Worm (Caenorhabditis elegans) whole organism, mixed stage, embryonic: ENCODE results near the gene Y17D7C.2.

Source experiments
- M03D4.4 ChIP-seq: sonication (generic microtip); optimal IDR thresholded peaks from 2 replicates; lab custom pipeline; 2017; ENCODE audit warnings: mild to moderate bottlenecking, missing genetic modification characterization, missing compliant biosample characterization
- bed-3 ChIP-seq: fragments of 200-800 bp; sonication (Bioruptor generic); optimal IDR thresholded peaks from 3 replicates; lab custom pipeline; 2018; ENCODE audit warnings: mild to moderate bottlenecking, missing genetic modification characterization, moderate library complexity, missing compliant biosample characterization
- blmp-1 ChIP-seq: fragments of 150-350 bp; optimal IDR thresholded peaks from 2 replicates; lab custom pipeline; 2014; ENCODE audit warnings: missing biosample characterization, missing genetic modification characterization
- ceh-39 ChIP-seq: fragments of 150-350 bp; optimal IDR thresholded peaks from 2 replicates; lab custom pipeline; 2014; ENCODE audit warnings: missing biosample characterization, missing genetic modification characterization
- ceh-83 ChIP-seq: fragments of 200-800 bp; sonication (Bioruptor generic); optimal IDR thresholded peaks from 2 replicates; lab custom pipeline; 2018; ENCODE audit warnings: mild to moderate bottlenecking, missing genetic modification characterization, missing compliant biosample characterization
- ces-1 ChIP-seq: fragments of 150-350 bp; optimal IDR thresholded peaks from 2 replicates; lab custom pipeline; 2014; ENCODE audit warnings: missing biosample characterization, missing genetic modification reagents, missing genetic modification characterization
- drap-1 ChIP-seq: fragments of 200-800 bp; sonication (Bioruptor generic); optimal IDR thresholded peaks from 3 replicates; lab custom pipeline; 2018; ENCODE audit warnings: mild to moderate bottlenecking, missing genetic modification characterization, missing compliant biosample characterization
- elt-1 ChIP-seq: sonication (generic microtip); optimal IDR thresholded peaks from 2 replicates; lab custom pipeline; 2017; ENCODE audit warnings: missing genetic modification characterization, mild to moderate bottlenecking, missing compliant biosample characterization, antibody characterized with exemption, moderate library complexity, borderline replicate concordance; ENCODE audit not compliant: insufficient read depth
- elt-3 ChIP-seq: fragments of 150-350 bp; optimal IDR thresholded peaks from 2 replicates; lab custom pipeline; 2014; ENCODE audit warnings: missing biosample characterization, missing genetic modification characterization
- flh-1 ChIP-seq: fragments of 200-800 bp; sonication (Bioruptor generic); optimal IDR thresholded peaks from 2 replicates; lab custom pipeline; 2018; ENCODE audit warnings: mild to moderate bottlenecking, missing genetic modification characterization, moderate library complexity, missing compliant biosample characterization
- ham-2 ChIP-seq: fragments of 200-800 bp; sonication (Bioruptor generic); optimal IDR thresholded peaks from 2 replicates; lab custom pipeline; 2018; ENCODE audit warnings: mild to moderate bottlenecking, missing genetic modification characterization, missing compliant biosample characterization
- lin-13 ChIP-seq: fragments of 150-350 bp; optimal IDR thresholded peaks from 2 replicates; lab custom pipeline; 2014; ENCODE audit warnings: missing biosample characterization, missing genetic modification characterization
- lsy-2 ChIP-seq: fragments of 150-350 bp; optimal IDR thresholded peaks from 2 replicates; lab custom pipeline; 2014; ENCODE audit warnings: missing biosample characterization, missing genetic modification characterization
- mep-1 ChIP-seq: fragments of 150-350 bp; optimal IDR thresholded peaks from 2 replicates; lab custom pipeline; 2017; ENCODE audit warnings: missing biosample characterization, missing genetic modification reagents, missing genetic modification characterization, inconsistent platforms
- mls-2 ChIP-seq: sonication (generic microtip); optimal IDR thresholded peaks from 2 replicates; lab custom pipeline; 2016; ENCODE audit warnings: mild to moderate bottlenecking, missing genetic modification characterization, moderate library complexity, missing compliant biosample characterization
- nhr-12 ChIP-seq: fragments of 150-350 bp; optimal IDR thresholded peaks from 2 replicates; lab custom pipeline; 2014; ENCODE audit warnings: missing biosample characterization, missing genetic modification characterization
- nhr-237 ChIP-seq: fragments of 150-350 bp; optimal IDR thresholded peaks from 2 replicates; lab custom pipeline; 2014; ENCODE audit warnings: missing biosample characterization, missing genetic modification characterization
- nhr-28 ChIP-seq: fragments of 150-350 bp; optimal IDR thresholded peaks from 2 replicates; lab custom pipeline; 2014; ENCODE audit warnings: missing biosample characterization, missing genetic modification characterization
- nhr-76 ChIP-seq: sonication (generic microtip); optimal IDR thresholded peaks from 2 replicates; lab custom pipeline; 2017; ENCODE audit warnings: missing biosample characterization, missing genetic modification characterization
- pha-4 ChIP-seq: fragments of 150-350 bp; optimal IDR thresholded peaks from 2 replicates; lab custom pipeline; 2018; ENCODE audit warnings: missing biosample characterization, missing genetic modification reagents, missing genetic modification characterization
- sem-2 ChIP-seq: fragments of 200-800 bp; sonication (Bioruptor generic); optimal IDR thresholded peaks from 2 replicates; lab custom pipeline; 2018; ENCODE audit warnings: mild to moderate bottlenecking, missing genetic modification characterization, missing compliant biosample characterization
- snpc-4 ChIP-seq: fragments of 150-350 bp; optimal IDR thresholded peaks from 2 replicates; lab custom pipeline; 2014; ENCODE audit warnings: missing biosample characterization, missing genetic modification characterization
- sptf-1 ChIP-seq: sonication (generic microtip); optimal IDR thresholded peaks from 2 replicates; lab custom pipeline; 2017; ENCODE audit warnings: mild to moderate bottlenecking, missing genetic modification characterization, moderate library complexity, missing compliant biosample characterization
- unc-120 ChIP-seq: sonication (generic microtip); optimal IDR thresholded peaks from 2 replicates; lab custom pipeline; 2017; ENCODE audit warnings: missing genetic modification characterization, missing compliant biosample characterization; ENCODE audit not compliant: poor library complexity, severe bottlenecking
- unc-39 ChIP-seq: fragments of 150-350 bp; optimal IDR thresholded peaks from 2 replicates; lab custom pipeline; 2014; ENCODE audit warnings: missing biosample characterization, missing genetic modification characterization
- unc-62 ChIP-seq: fragments of 150-350 bp; optimal IDR thresholded peaks from 2 replicates; lab custom pipeline; 2014; ENCODE audit warnings: missing biosample characterization, missing genetic modification reagents, missing genetic modification characterization
- ztf-11 ChIP-seq: fragments of 150-350 bp; optimal IDR thresholded peaks from 2 replicates; lab custom pipeline; 2014; ENCODE audit warnings: missing biosample characterization, missing genetic modification characterization

The Y17D7C.2 gene

DNA sequence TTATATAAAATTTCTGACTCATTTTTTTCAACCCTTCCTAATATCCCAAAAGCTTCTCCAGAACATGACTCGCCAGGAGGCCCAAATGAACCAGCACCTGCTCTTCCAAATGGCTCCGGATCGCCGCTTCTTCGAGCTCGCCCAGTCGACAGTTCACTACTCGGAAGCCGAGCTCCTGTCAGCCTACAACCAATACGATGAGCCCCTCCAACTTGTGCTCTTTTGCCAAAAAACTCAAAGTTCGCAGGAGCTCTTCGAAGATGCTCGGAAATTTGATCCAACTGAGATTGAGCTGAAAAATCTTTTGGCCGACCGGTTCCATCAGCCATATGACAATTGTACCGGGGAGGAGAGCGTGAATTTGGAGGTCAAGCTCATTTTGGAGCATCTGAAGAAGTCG is 24.3 kb downstream of the Y17D7C.2 start:
- TF ChIP-seq ham-2 (GFP tag; lab: Kevin White, UChicago) (no peak), nhr-237 (tag; lab: Kevin White, UChicago) (no peak), mls-2 (no peak), ztf-11 (tag; lab: Kevin White, UChicago) (no peak), elt-3 (tag; lab: Kevin White, UChicago) (no peak), drap-1 (GFP tag; lab: Kevin White, UChicago) (no peak), nhr-12 (no peak), M03D4.4 (tag; lab: Kevin White, UChicago) (no peak), unc-62 (no peak), nhr-76 (tag; lab: Kevin White, UChicago) (no peak), bed-3 (no peak), sem-2 (no peak), blmp-1 (tag; lab: Kevin White, UChicago) (no peak), elt-1 (tag; lab: Kevin White, UChicago) (no peak), unc-120 (no peak), flh-1 (no peak), nhr-28 (no peak), ceh-83 (GFP tag; lab: Kevin White, UChicago) (no peak), unc-39 (tag; lab: Kevin White, UChicago) (no peak), ceh-39 (tag; lab: Kevin White, UChicago) (no peak)
- TF ChIP-seq, all 35 proteins: peak for 0

DNA sequence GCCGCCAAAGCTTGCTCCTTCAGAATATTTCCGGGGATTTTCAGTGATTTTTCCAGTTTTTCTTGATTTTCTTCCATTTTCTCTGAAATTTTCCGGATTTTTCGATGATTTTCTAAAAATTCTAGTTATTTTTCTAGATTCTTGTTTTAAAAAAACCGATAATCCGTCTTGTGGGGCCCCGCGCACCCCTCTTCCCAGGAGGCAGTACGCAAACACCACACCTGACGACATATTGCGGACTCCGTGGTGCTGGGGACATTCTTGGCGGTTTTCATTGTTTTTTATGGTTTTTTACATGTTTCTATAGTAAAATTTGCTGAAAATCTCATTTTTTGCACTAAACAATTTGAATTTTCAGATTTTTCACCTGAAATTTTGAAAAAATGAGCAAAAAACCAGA is 30.1 kb downstream of the Y17D7C.2 start, which contains the start of the genes ubc-19 and Y69H2.7:
Gene ubc-19, minus strand, starts transcription at position 82 of the 400 bp plus-strand sequence.
Gene Y69H2.7, plus strand, starts transcription at position 309 of the 400 bp plus-strand sequence.
- TF ChIP-seq ceh-39 (tag; lab: Kevin White, UChicago) (peak; percentile 79), lin-13 (tag; lab: Kevin White, UChicago) (peak; percentile 4), M03D4.4 (tag; lab: Kevin White, UChicago) (no peak), sptf-1 (tag; lab: Kevin White, UChicago) (peak; percentile 35), lsy-2 (peak; percentile 23), unc-62 (no peak), pha-4 (tag; lab: Kevin White, UChicago) (no peak)

DNA sequence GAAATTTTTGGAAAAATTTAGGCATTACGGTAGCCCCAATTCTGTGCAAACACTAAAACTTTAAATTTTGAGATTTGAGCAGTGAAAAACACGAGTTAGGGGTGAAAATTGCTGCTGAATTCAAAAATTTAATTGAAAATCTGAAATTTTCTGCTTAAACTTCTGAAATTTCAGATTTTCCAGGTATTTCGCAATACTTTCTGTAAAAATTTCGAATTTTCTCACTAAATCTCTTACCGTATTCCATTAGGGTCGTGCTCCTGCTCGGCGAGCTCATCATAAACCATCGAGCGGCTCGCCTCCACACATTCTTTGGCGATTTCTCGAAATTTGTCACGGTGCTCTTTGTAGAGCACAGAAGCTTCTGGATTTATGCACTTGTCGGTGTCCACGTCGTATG is 32.4 kb downstream of the Y17D7C.2 start:
- no peak for TF ChIP-seq M03D4.4 (tag; lab: Kevin White, UChicago)
- TF ChIP-seq unc-39 (tag; lab: Kevin White, UChicago): no peak
- TF ChIP-seq blmp-1 (tag; lab: Kevin White, UChicago): no peak
- TF ChIP-seq lin-13 (tag; lab: Kevin White, UChicago): no peak
- no peak for TF ChIP-seq pha-4 (tag; lab: Kevin White, UChicago)
- no peak for TF ChIP-seq nhr-76 (tag; lab: Kevin White, UChicago)
- TF ChIP-seq, all 35 proteins: peak for 0

DNA sequence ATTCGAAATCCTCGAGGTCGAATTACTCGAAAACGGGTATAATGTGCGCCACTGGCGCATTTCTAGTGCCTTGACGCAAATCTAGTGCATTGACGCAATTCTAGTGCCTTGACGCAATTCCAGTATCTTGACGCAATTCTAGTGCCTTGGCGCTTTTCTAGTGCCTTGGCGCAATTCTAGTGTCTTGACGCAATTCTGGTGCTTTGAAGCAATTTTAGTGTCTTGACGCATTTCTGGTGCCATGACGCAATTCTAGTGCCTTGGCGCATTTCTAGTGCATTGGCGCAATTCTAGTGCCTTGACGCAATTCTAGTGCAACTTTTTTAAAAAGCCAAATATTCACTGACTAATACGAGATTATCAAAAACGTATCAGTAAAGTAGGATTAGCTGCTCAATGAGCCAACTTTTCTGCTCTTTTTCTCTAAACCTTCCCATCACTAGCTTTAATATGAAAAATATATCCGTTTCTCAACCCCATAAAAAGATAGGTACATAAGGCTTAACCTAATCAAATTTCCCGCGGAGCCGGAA is 35.3 kb downstream of the Y17D7C.2 start, which contains the start of gene Y69H2.17:
Gene Y69H2.17, plus strand, starts transcription at position 483 of the 533 bp plus-strand sequence.
- TF ChIP-seq ces-1 (GFP tag; lab: Kevin White, UChicago) (peak; percentile 28), drap-1 (GFP tag; lab: Kevin White, UChicago) (no peak), lsy-2 (no peak)

DNA sequence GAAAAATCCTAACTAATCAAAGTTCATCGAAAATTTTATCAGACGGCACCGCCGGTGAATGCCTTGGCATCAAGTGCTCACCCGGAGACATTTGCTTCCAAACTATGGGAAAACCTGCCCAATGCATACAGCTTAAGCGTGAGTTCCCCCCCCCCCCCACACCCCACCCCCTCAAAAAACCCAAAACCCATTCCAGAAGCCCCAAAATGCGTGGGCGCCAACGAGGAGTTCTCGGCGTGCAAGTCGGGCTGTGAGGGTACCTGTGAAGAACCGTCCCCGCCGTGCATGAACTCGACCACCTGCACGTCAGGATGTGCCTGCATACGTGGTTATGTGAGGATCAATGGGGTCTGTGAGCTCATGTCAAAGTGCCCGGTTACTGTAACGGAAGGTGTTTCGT is 45.4 kb downstream of the Y17D7C.2 start:
- TF ChIP-seq elt-3 (tag; lab: Kevin White, UChicago) (no peak), drap-1 (GFP tag; lab: Kevin White, UChicago) (peak; percentile 52), ces-1 (GFP tag; lab: Kevin White, UChicago) (no peak), snpc-4 (tag; lab: Kevin White, UChicago) (no peak)

DNA sequence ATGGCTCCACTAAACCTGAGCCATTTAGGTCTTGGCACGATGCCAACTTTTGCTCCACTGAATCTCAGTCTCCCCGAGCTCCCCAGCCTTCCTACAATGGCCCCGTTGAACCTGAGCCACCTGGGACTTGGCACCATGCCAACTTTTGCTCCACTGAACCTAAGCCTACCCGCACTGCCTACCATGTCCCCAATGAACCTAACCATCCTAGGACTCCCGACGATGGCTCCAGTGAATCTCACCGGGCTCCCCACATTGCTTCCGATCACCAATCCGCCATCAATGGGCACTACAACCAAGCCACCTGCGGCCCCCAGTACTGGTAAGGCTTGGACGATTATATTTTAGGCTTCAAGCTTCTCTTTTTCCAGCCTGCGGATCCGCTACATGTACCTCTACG is 48.0 kb downstream of the Y17D7C.2 start:
- TF ChIP-seq drap-1 (GFP tag; lab: Kevin White, UChicago) (no peak), snpc-4 (tag; lab: Kevin White, UChicago) (no peak), nhr-12 (no peak), mep-1 (tag; lab: Kevin White, UChicago) (no peak), pha-4 (tag; lab: Kevin White, UChicago) (no peak), sem-2 (no peak), blmp-1 (tag; lab: Kevin White, UChicago) (no peak), ces-1 (GFP tag; lab: Kevin White, UChicago) (no peak), elt-1 (tag; lab: Kevin White, UChicago) (no peak), bed-3 (no peak)
